Fruit fly (Drosophila melanogaster): ENCODE measurements around the gene Trf2.

DNA sequence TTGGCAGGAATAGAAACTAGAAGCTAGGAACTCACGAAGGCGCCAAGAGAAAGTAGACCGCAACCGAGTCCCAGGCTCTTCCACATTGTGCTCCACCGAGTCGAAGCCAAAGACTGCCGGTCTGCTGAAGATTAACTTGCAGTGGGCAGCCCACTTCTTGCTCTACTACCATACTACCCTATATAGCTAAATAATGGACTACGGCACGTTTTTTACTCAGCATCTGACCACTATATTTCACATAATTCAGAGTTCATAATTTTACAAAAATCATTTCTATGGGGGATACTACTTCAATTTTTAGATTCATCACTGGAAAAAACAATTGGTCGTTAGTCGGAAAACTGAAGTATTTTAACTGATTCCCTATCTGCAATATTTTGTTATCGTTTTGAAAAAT is 24.6 kb downstream of the Trf2 start, which contains the start of gene CG32712:
- TF ChIP-seq CG8478 (optimal IDR thresholded peaks at IDR 0.05): no peak
- no peak for TF ChIP-seq CTCF (optimal IDR thresholded peaks at IDR 0.05)

Measured in S2 (cell line).